Worm (Caenorhabditis elegans) whole organism, L4 larva: ENCODE measurements around the gene F27E5.7.

Experiments
- F37D6.2 ChIP-seq: sonication (generic microtip); optimal IDR thresholded peaks from 2 replicates; lab custom pipeline; 2016; ENCODE audit warnings: mild to moderate bottlenecking, missing genetic modification characterization, missing compliant biosample characterization
- F44E2.7 ChIP-seq: fragments of 200-800 bp; sonication (Bioruptor generic); IDR thresholded peaks from 2 replicates; pipeline ENCODE4 v2.1.2; 2022; ENCODE audit warnings: missing genetic modification characterization, missing compliant biosample characterization
- Y5F2A.4 ChIP-seq: fragments of 200-800 bp; sonication (Bioruptor generic); optimal IDR thresholded peaks from 2 replicates; lab custom pipeline; 2018; ENCODE audit warnings: mild to moderate bottlenecking, missing genetic modification characterization, missing compliant biosample characterization
- aly-2 ChIP-seq: sonication (generic microtip); optimal IDR thresholded peaks from 2 replicates; lab custom pipeline; 2018; ENCODE audit warnings: missing biosample characterization, missing genetic modification characterization
- attf-4 ChIP-seq: sonication (generic microtip); optimal IDR thresholded peaks from 3 replicates; lab custom pipeline; 2017; ENCODE audit warnings: missing biosample characterization, missing genetic modification characterization
- ceh-28 ChIP-seq: fragments of 150-350 bp; optimal IDR thresholded peaks from 2 replicates; lab custom pipeline; 2014; ENCODE audit warnings: missing biosample characterization, missing genetic modification reagents, missing genetic modification characterization
- cey-2 ChIP-seq: sonication (generic microtip); optimal IDR thresholded peaks from 3 replicates; lab custom pipeline; 2017; ENCODE audit warnings: missing genetic modification characterization, mild to moderate bottlenecking, missing compliant biosample characterization, antibody characterized with exemption, borderline replicate concordance; ENCODE audit not compliant: insufficient read depth
- daf-16 ChIP-seq, 3 experiments: sonication (generic microtip); optimal IDR thresholded peaks; 2 replicates each; lab custom pipeline; 2016 to 2017; ENCODE audit warnings: missing genetic modification characterization in 3 of 3, missing genetic modification reagents in 3 of 3, mild to moderate bottlenecking in 2 of 3, missing compliant biosample characterization in 2 of 3, missing biosample characterization in 1 of 3, moderate library complexity in 1 of 3
- dmd-8 ChIP-seq: fragments of 200-800 bp; sonication (Bioruptor generic); IDR thresholded peaks from 2 replicates; pipeline ENCODE4 v1.3.6; 2022; ENCODE audit warnings: missing genetic modification characterization, missing compliant biosample characterization
- dmd-9 ChIP-seq: fragments of 200-800 bp; sonication (Bioruptor generic); IDR thresholded peaks from 2 replicates; pipeline ENCODE4 v1.3.6; 2022; ENCODE audit warnings: missing genetic modification reagents, missing genetic modification characterization, missing compliant biosample characterization
- duxl-1 ChIP-seq: sonication (generic microtip); optimal IDR thresholded peaks from 2 replicates; lab custom pipeline; 2016; ENCODE audit warnings: mild to moderate bottlenecking, missing genetic modification characterization, moderate library complexity, missing compliant biosample characterization; ENCODE audit not compliant: poor library complexity
- dve-1 ChIP-seq: sonication (generic microtip); optimal IDR thresholded peaks from 2 replicates; lab custom pipeline; 2017; ENCODE audit warnings: antibody characterized with exemption, mild to moderate bottlenecking, missing genetic modification characterization, missing compliant biosample characterization; ENCODE audit not compliant: insufficient read depth
- fkh-10 ChIP-seq: fragments of 150-350 bp; optimal IDR thresholded peaks from 2 replicates; lab custom pipeline; 2014; ENCODE audit warnings: missing biosample characterization, missing genetic modification reagents, missing genetic modification characterization
- hlh-11 ChIP-seq: fragments of 200-800 bp; sonication (Bioruptor generic); optimal IDR thresholded peaks from 2 replicates; lab custom pipeline; 2018; ENCODE audit warnings: mild to moderate bottlenecking, missing genetic modification characterization, missing compliant biosample characterization
- hlh-30 ChIP-seq: sonication (generic microtip); optimal IDR thresholded peaks from 2 replicates; lab custom pipeline; 2017; ENCODE audit warnings: antibody characterized with exemption, mild to moderate bottlenecking, missing genetic modification characterization, missing compliant biosample characterization; ENCODE audit not compliant: insufficient read depth
- hmg-1.1 ChIP-seq: fragments of 200-800 bp; sonication (Bioruptor generic); IDR thresholded peaks from 2 replicates; pipeline ENCODE4 v1.3.6; 2022; ENCODE audit warnings: missing genetic modification reagents, missing genetic modification characterization, missing compliant biosample characterization
- lin-13 ChIP-seq: fragments of 150-350 bp; optimal IDR thresholded peaks from 2 replicates; lab custom pipeline; 2014; ENCODE audit warnings: missing biosample characterization, missing genetic modification reagents, missing genetic modification characterization
- lin-38 ChIP-seq: fragments of 200-800 bp; sonication (Bioruptor generic); IDR thresholded peaks from 2 replicates; pipeline ENCODE4 v1.3.6; 2022; ENCODE audit warnings: missing genetic modification reagents, missing genetic modification characterization, missing compliant biosample characterization
- lir-3 ChIP-seq: sonication (generic microtip); optimal IDR thresholded peaks from 2 replicates; lab custom pipeline; 2016; ENCODE audit warnings: mild to moderate bottlenecking, missing genetic modification characterization, missing compliant biosample characterization
- lsy-2 ChIP-seq, 2 experiments: fragments of 150-350 bp in 1 of 2; sonication (generic microtip) in 1 of 2; optimal IDR thresholded peaks; 2 replicates each; lab custom pipeline; 2014 to 2017; ENCODE audit warnings: missing biosample characterization in 2 of 2, missing genetic modification characterization in 2 of 2
- madf-5 ChIP-seq, 2 experiments: fragments of 200-800 bp; sonication (Bioruptor generic); IDR thresholded peaks; 2 replicates each; pipeline ENCODE4 v1.3.6; 2022; ENCODE audit warnings: missing compliant biosample characterization in 2 of 2, missing genetic modification characterization in 2 of 2
- madf-9 ChIP-seq: fragments of 200-800 bp; sonication (Bioruptor generic); conservative IDR thresholded peaks from 2 replicates; pipeline ENCODE4 v1.3.6; 2022; ENCODE audit warnings: missing genetic modification reagents, missing genetic modification characterization, missing compliant biosample characterization
- mep-1 ChIP-seq: fragments of 150-350 bp; sonication (generic microtip); optimal IDR thresholded peaks from 3 replicates; lab custom pipeline; 2014; ENCODE audit warnings: missing biosample characterization, missing genetic modification characterization
- mes-2 ChIP-seq: sonication (generic microtip); optimal IDR thresholded peaks from 2 replicates; lab custom pipeline; 2016; ENCODE audit warnings: missing genotype, mild to moderate bottlenecking, missing genetic modification characterization, missing compliant biosample characterization; ENCODE audit not compliant: poor library complexity, severe bottlenecking
- mxl-3 ChIP-seq: fragments of 200-800 bp; sonication (Bioruptor generic); optimal IDR thresholded peaks from 2 replicates; lab custom pipeline; 2018; ENCODE audit warnings: mild to moderate bottlenecking, missing genetic modification characterization, missing compliant biosample characterization
- nhr-102 ChIP-seq: sonication (generic microtip); optimal IDR thresholded peaks from 2 replicates; lab custom pipeline; 2016; ENCODE audit warnings: mild to moderate bottlenecking, missing genetic modification characterization, moderate library complexity, missing compliant biosample characterization
- nhr-11 ChIP-seq: fragments of 150-350 bp; optimal IDR thresholded peaks from 2 replicates; lab custom pipeline; 2014; ENCODE audit warnings: missing biosample characterization, missing genetic modification characterization
- nhr-111 ChIP-seq: fragments of 200-800 bp; sonication (Bioruptor generic); optimal IDR thresholded peaks from 2 replicates; lab custom pipeline; 2018; ENCODE audit warnings: mild to moderate bottlenecking, missing genetic modification characterization, missing compliant biosample characterization
- nhr-237 ChIP-seq: sonication (generic microtip); optimal IDR thresholded peaks from 2 replicates; lab custom pipeline; 2017; ENCODE audit warnings: missing biosample characterization, missing genetic modification characterization
- nhr-25 ChIP-seq: sonication (generic microtip); optimal IDR thresholded peaks from 2 replicates; lab custom pipeline; 2017; ENCODE audit warnings: missing genetic modification characterization, mild to moderate bottlenecking, missing compliant biosample characterization, antibody characterized with exemption, moderate library complexity, borderline replicate concordance; ENCODE audit not compliant: insufficient read depth
- nhr-28 ChIP-seq: fragments of 150-350 bp; optimal IDR thresholded peaks from 2 replicates; lab custom pipeline; 2014; ENCODE audit warnings: missing biosample characterization, missing genetic modification characterization
- nhr-41 ChIP-seq: fragments of 200-800 bp; sonication (Bioruptor generic); IDR thresholded peaks from 2 replicates; pipeline ENCODE4 v1.3.6; 2022; ENCODE audit warnings: missing genetic modification reagents, missing genetic modification characterization, missing compliant biosample characterization
- nhr-77 ChIP-seq: fragments of 150-350 bp; optimal IDR thresholded peaks from 2 replicates; lab custom pipeline; 2014; ENCODE audit warnings: missing biosample characterization, missing genetic modification characterization
- pqm-1 ChIP-seq: sonication (generic microtip); optimal IDR thresholded peaks from 2 replicates; lab custom pipeline; 2017; ENCODE audit warnings: missing biosample characterization, missing genetic modification characterization
- sdz-12 ChIP-seq: fragments of 200-800 bp; sonication (Bioruptor generic); optimal IDR thresholded peaks from 2 replicates; lab custom pipeline; 2018; ENCODE audit warnings: mild to moderate bottlenecking, missing genetic modification characterization, missing compliant biosample characterization
- skn-1 ChIP-seq: fragments of 150-350 bp; optimal IDR thresholded peaks from 2 replicates; lab custom pipeline; 2014; ENCODE audit warnings: missing biosample characterization, missing genetic modification characterization
- snpc-1.2 ChIP-seq: fragments of 200-800 bp; sonication (Bioruptor generic); IDR thresholded peaks from 2 replicates; pipeline ENCODE4 v1.3.6; 2022; ENCODE audit warnings: missing genetic modification reagents, missing genetic modification characterization, missing compliant biosample characterization
- spr-1 ChIP-seq: sonication (generic microtip); optimal IDR thresholded peaks from 2 replicates; lab custom pipeline; 2016; ENCODE audit warnings: mild to moderate bottlenecking, missing genetic modification characterization, missing compliant biosample characterization
- tra-1 ChIP-seq: fragments of 200-800 bp; sonication (Bioruptor generic); IDR thresholded peaks from 2 replicates; pipeline ENCODE4 v1.3.6; 2022; ENCODE audit warnings: missing genetic modification reagents, missing genetic modification characterization, missing compliant biosample characterization
- unc-130 ChIP-seq: sonication (generic microtip); optimal IDR thresholded peaks from 2 replicates; lab custom pipeline; 2016; ENCODE audit warnings: missing genetic modification reagents, missing genetic modification characterization, missing compliant biosample characterization
- vab-7 ChIP-seq: fragments of 200-800 bp; sonication (Bioruptor generic); IDR thresholded peaks from 2 replicates; pipeline ENCODE4 v1.3.6; 2022; ENCODE audit warnings: missing genetic modification reagents, missing genetic modification characterization, missing compliant biosample characterization
- zfp-3 ChIP-seq: fragments of 200-800 bp; sonication (Bioruptor generic); conservative IDR thresholded peaks from 2 replicates; pipeline ENCODE4 v1.3.6; 2022; ENCODE audit warnings: missing genetic modification reagents, missing genetic modification characterization, missing compliant biosample characterization

F27E5.7 gene

DNA sequence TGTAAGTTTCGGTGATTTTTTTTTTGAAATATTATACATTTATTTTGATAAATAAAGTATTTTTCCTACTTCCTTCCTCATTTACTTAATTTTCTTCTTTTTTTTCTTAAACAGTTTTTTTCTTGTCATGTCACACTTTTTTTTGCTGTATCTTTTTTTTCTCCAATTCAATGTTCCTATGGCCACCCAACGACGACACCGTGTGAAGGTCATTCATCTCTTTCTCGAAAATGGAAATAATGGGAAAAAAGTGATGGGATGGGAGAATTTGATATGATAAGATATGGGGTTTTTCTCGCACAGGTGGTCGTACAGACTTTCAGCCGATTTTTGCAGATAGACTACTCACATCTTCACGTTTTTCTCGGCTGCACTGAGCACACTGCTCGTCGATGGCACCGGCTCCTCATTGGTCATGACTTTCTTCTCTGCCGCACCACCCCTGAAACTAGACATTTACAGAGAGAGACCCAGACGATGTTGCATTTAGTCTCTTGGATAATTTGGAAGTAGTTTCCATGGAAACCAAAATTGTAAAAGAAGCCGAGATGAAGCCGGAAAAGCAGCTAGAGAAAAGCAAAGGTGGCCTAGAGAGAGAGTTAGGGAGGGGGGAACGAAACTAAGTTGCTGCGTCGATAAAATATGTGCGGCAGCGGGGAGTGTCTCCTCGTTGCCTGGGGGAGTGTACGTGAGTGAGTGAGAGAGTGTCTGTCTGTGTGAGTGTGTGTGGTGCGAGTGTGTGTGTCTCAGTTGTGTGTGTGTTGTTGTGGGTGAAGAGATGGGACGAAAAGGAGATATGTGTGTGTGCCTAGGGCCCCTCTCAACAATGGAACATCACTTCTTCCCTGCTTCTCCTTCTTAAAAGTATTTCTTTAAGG lies 46.6 kb downstream of the F27E5.7 start, which contains the start of gene daf-19 (continued):
- TF ChIP-seq vab-7 (no peak), nhr-102 (tag; lab: Kevin White, UChicago) (no peak), dmd-9 (GFP tag; lab: Robert Waterston, UW) (no peak), nhr-111 (no peak), cey-2 (peak; percentile 68), F37D6.2 (peak; percentile 50), tra-1 (GFP tag; lab: Robert Waterston, UW) (peak; percentile 78), mxl-3 (GFP tag; lab: Kevin White, UChicago) (peak; percentile 40), fkh-10 (GFP tag; lab: Kevin White, UChicago) (peak; percentile 5), nhr-28 (peak; percentile 56), skn-1 (tag; lab: Kevin White, UChicago) (no peak), lin-38 (GFP tag; lab: Robert Waterston, UW) (peak; percentile 59), lin-13 (GFP tag; lab: Kevin White, UChicago) (peak; percentile 14), unc-130 (GFP tag; lab: Kevin White, UChicago) (no peak), nhr-25 (tag; lab: Kevin White, UChicago) (no peak), nhr-237 (tag; lab: Kevin White, UChicago) (no peak), aly-2 (no peak), hlh-30 (tag; lab: Kevin White, UChicago) (peak; percentile 57), duxl-1 (tag; lab: Kevin White, UChicago) (peak; percentile 6), nhr-41 (GFP tag; lab: Robert Waterston, UW) (no peak), zfp-3 (GFP tag; lab: Robert Waterston, UW) (no peak), nhr-77 (peak; percentile 48), attf-4 (tag; lab: Kevin White, UChicago) (no peak), sdz-12 (GFP tag; lab: Kevin White, UChicago) (peak; percentile 47), madf-9 (GFP tag; lab: Robert Waterston, UW) (peak; percentile 22; the same call in 1 of the 2 replicates), mep-1 (tag; lab: Kevin White, UChicago) (peak; percentile 82)

DNA sequence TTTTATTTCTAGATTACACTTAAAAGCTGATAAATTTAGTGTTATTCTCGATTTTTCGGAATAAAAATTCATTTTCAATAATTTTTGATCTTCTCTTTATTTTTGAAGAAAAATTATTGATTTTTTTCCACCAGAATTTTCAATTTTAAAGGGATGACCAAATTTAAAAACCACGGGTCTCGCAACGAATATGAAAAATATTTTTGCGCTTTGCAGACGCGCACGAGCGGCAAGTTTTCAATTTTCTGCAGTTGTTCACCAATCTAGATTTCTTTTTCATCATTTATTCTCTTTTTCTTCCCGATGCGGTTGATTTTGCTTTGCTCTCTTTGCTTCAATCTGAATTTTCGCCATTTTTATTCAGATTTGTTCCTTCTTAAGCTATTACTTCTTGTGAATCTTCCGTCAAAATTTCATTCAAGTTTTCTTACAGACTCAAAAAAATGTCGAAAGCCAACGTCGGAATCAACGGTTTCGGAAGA lies 48.3 kb downstream of the F27E5.7 start, which contains the start of gene gpd-4:
Gene gpd-4 (plus strand): TSS at position 432 of the 482 bp plus-strand sequence.
- TF ChIP-seq dve-1 (tag; lab: Kevin White, UChicago) = no peak
- peak; percentile 15 for TF ChIP-seq unc-130 (GFP tag; lab: Kevin White, UChicago)

DNA sequence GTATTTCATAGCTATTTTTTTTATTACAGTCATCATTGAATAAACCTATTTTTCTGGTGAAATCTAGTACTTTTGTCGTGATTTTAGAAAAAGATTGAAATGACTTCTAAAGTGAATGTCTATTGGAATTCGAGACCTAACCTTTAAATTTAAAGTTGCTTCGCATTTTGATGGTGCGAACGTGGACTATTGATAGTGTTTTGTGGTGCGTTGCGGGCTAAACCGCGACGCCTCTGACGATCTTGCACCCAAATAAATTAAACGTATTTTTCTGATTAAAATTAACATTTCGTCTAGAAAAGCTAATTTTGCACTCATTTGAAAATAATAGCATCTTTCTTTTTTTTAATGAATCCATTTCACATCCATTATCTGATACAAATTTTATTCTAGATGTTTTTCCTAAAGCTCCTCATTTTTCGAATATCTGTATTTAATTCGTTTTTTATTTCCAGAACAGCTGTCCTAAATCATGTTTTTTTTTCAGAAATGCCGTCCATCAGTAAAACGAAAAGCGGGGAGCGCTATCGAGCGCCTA lies 49.9 kb downstream of the F27E5.7 start, which contains the start of gene wbp-11:
Gene wbp-11 (plus strand): TSS at position 488 of the 538 bp plus-strand sequence.
- TF ChIP-seq hlh-11 (tag; lab: Kevin White, UChicago) (no peak), nhr-11 (tag; lab: Kevin White, UChicago) (peak; percentile 26), mes-2 (peak; percentile 52), mep-1 (tag; lab: Kevin White, UChicago) (no peak), madf-5 (GFP tag; IDR thresholded peaks at IDR 0.05; lab: Robert Waterston, UW) (no peak), dmd-8 (GFP tag; lab: Robert Waterston, UW) (no peak), vab-7 (no peak), daf-16 (GFP tag; optimal IDR thresholded peaks at IDR 0.05; lab: Kevin White, UChicago) (no peak), daf-16 (tag; optimal IDR thresholded peaks at IDR 0.05; lab: Kevin White, UChicago) (no peak), ceh-28 (tag; lab: Kevin White, UChicago) (no peak), lir-3 (tag; lab: Kevin White, UChicago) (no peak), lin-38 (GFP tag; lab: Robert Waterston, UW) (peak; percentile 65), attf-4 (tag; lab: Kevin White, UChicago) (no peak), spr-1 (no peak), Y5F2A.4 (GFP tag; lab: Kevin White, UChicago) (no peak), snpc-1.2 (no peak), hmg-1.1 (GFP tag; lab: Robert Waterston, UW) (no peak), lsy-2 (tag; optimal IDR thresholded peaks at IDR 0.05; lab: Kevin White, UChicago) (peak in 1 of 2 experiments; percentile 24), dve-1 (tag; lab: Kevin White, UChicago) (peak; percentile 5), pqm-1 (tag; lab: Kevin White, UChicago) (no peak), F44E2.7 (no peak)
- TF ChIP-seq, all 104 proteins: peak for 5
